4 worm cellular contexts compared by ENCODE assay signal in the genomic region with DNA sequence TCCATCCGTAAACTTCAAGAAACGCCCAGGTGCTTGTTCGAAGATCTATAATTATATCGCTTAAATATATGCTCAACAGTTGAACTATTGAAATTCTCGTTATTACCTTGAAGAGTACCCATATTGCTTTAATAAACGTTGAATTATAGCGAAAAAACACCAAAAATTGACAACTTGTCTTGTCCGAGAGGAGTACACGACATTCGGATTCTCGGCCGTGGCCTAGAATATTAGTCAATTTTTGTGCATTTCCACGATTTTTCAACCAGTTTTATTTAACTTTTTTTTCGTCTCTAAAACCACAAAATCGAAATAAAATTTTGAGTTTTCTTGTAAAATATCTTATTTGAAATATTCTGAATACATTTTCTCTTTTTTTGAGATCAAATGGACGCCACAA.
TF ChIP-seq lines count a peak whose summit lies in the region.

A gene (minus strand): TSS at position 205 of the 400 bp plus-strand sequence.
A gene (plus strand): TSS at position 383 of the 400 bp plus-strand sequence.

TF ChIP-seq in whole organism, L2 larva, 48 proteins besides CTCF, POLR2A, EP300 and RAD21 (continues in another document):
- no peak for TF ChIP-seq elt-3 (tag; optimal IDR thresholded peaks at IDR 0.05; lab: Kevin White, UChicago)
- no peak for TF ChIP-seq nhr-23 (tag; optimal IDR thresholded peaks at IDR 0.05; lab: Kevin White, UChicago)
- no peak for TF ChIP-seq mdl-1 (tag; optimal IDR thresholded peaks at IDR 0.05; lab: Kevin White, UChicago)
- no peak for TF ChIP-seq skn-1 (tag; optimal IDR thresholded peaks at IDR 0.05; lab: Kevin White, UChicago)
- TF ChIP-seq nhr-11 (tag; optimal IDR thresholded peaks at IDR 0.05; lab: Kevin White, UChicago): no peak
- TF ChIP-seq ceh-82 (tag; optimal IDR thresholded peaks at IDR 0.05; lab: Kevin White, UChicago): no peak
- no peak for TF ChIP-seq ztf-4 (tag; optimal IDR thresholded peaks at IDR 0.05; lab: Kevin White, UChicago)
- TF ChIP-seq ZK546.5 (tag; optimal IDR thresholded peaks at IDR 0.05; lab: Kevin White, UChicago): no peak
- no peak for TF ChIP-seq lin-11 (tag; optimal IDR thresholded peaks at IDR 0.05; lab: Kevin White, UChicago)
- no peak for TF ChIP-seq nhr-6 (tag; optimal IDR thresholded peaks at IDR 0.05; lab: Kevin White, UChicago)
- peak; percentile 44 for TF ChIP-seq nhr-25 (tag; optimal IDR thresholded peaks at IDR 0.05; lab: Kevin White, UChicago)
- TF ChIP-seq unc-39 (tag; optimal IDR thresholded peaks at IDR 0.05; lab: Kevin White, UChicago): no peak
- TF ChIP-seq mbf-1 (tag; optimal IDR thresholded peaks at IDR 0.05; lab: Kevin White, UChicago): no peak
- no peak for TF ChIP-seq nhr-77 (tag; optimal IDR thresholded peaks at IDR 0.05; lab: Kevin White, UChicago)
- no peak for TF ChIP-seq R02D3.7 (tag; optimal IDR thresholded peaks at IDR 0.05; lab: Kevin White, UChicago)
- TF ChIP-seq sma-9 (GFP tag; optimal IDR thresholded peaks at IDR 0.05; lab: Kevin White, UChicago): peak; percentile 67
- no peak for TF ChIP-seq sma-9 (tag; optimal IDR thresholded peaks at IDR 0.05; lab: Kevin White, UChicago)
- peak; percentile 43 to 73 for TF ChIP-seq lsy-2 (tag; optimal IDR thresholded peaks at IDR 0.05; lab: Kevin White, UChicago)
- no peak for TF ChIP-seq lin-39 (tag; optimal IDR thresholded peaks at IDR 0.05; lab: Kevin White, UChicago)
- peak; percentile 11 for TF ChIP-seq fos-1 (tag; optimal IDR thresholded peaks at IDR 0.05; lab: Kevin White, UChicago)
- TF ChIP-seq C34F6.9 (tag; optimal IDR thresholded peaks at IDR 0.05; lab: Kevin White, UChicago): peak; percentile 68
- no peak for TF ChIP-seq aly-2 (tag; optimal IDR thresholded peaks at IDR 0.05; lab: Kevin White, UChicago)
- TF ChIP-seq ceh-16 (tag; optimal IDR thresholded peaks at IDR 0.05; lab: Kevin White, UChicago): no peak

TF ChIP-seq in whole organism, L4 larva, 104 proteins besides CTCF, POLR2A, EP300 and RAD21 (continues in another document):
- TF ChIP-seq dpl-1 (GFP tag; optimal IDR thresholded peaks at IDR 0.05; lab: Kevin White, UChicago): peak; percentile 78
- TF ChIP-seq daf-16 (GFP tag; optimal IDR thresholded peaks at IDR 0.05; lab: Kevin White, UChicago): no peak
- TF ChIP-seq daf-16 (tag; optimal IDR thresholded peaks at IDR 0.05; lab: Kevin White, UChicago): peak; percentile 33
- TF ChIP-seq dmd-6 (GFP tag; IDR thresholded peaks at IDR 0.05; lab: Robert Waterston, UW): peak; percentile 19; the same call in 1 of the 2 replicates
- no peak for TF ChIP-seq daf-12 (tag; optimal IDR thresholded peaks at IDR 0.05; lab: Kevin White, UChicago)
- TF ChIP-seq lin-13 (GFP tag; optimal IDR thresholded peaks at IDR 0.05; lab: Kevin White, UChicago): no peak
- peak; percentile 86 for TF ChIP-seq aha-1 (tag; lab: Kevin White, UChicago)
- no peak for TF ChIP-seq zfp-3 (GFP tag; conservative IDR thresholded peaks at IDR 0.05; lab: Robert Waterston, UW)
- peak in 1 of 2 experiments; percentile 70 for TF ChIP-seq hif-1 (tag; optimal IDR thresholded peaks at IDR 0.05; lab: Kevin White, UChicago)
- TF ChIP-seq lir-3 (tag; optimal IDR thresholded peaks at IDR 0.05; lab: Kevin White, UChicago): no peak
- no peak for TF ChIP-seq lim-7 (GFP tag; IDR thresholded peaks at IDR 0.05; lab: Robert Waterston, UW)
- no peak for TF ChIP-seq nhr-41 (GFP tag; IDR thresholded peaks at IDR 0.05; lab: Robert Waterston, UW)
- TF ChIP-seq nhr-28 (tag; optimal IDR thresholded peaks at IDR 0.05; lab: Kevin White, UChicago): peak; percentile 8
- TF ChIP-seq snpc-1.2 (GFP tag; IDR thresholded peaks at IDR 0.05; lab: Robert Waterston, UW): no peak
- 0 out of 2 replicates have a peak, but pooled peaks have one; percentile 15 for TF ChIP-seq Y48G9A.11 (GFP tag; IDR thresholded peaks at IDR 0.05; lab: Robert Waterston, UW)
- no peak for TF ChIP-seq daf-8 (GFP tag; IDR thresholded peaks at IDR 0.05; lab: Robert Waterston, UW)
- no peak for TF ChIP-seq nhr-111 (GFP tag; optimal IDR thresholded peaks at IDR 0.05; lab: Kevin White, UChicago)
- no peak for TF ChIP-seq set-16 (GFP tag; IDR thresholded peaks at IDR 0.05; lab: Robert Waterston, UW)
- TF ChIP-seq gei-8 (GFP tag; optimal IDR thresholded peaks at IDR 0.05; lab: Kevin White, UChicago): no peak
- no peak for TF ChIP-seq ceh-44 (GFP tag; IDR thresholded peaks at IDR 0.05; lab: Robert Waterston, UW)
- no peak for TF ChIP-seq tra-1 (GFP tag; IDR thresholded peaks at IDR 0.05; lab: Robert Waterston, UW)
- no peak for TF ChIP-seq lin-15B (tag; optimal IDR thresholded peaks at IDR 0.05; lab: Kevin White, UChicago)
- no peak for TF ChIP-seq ces-1 (GFP tag; optimal IDR thresholded peaks at IDR 0.05; lab: Kevin White, UChicago)

TF ChIP-seq in whole organism, late embryonic, 69 proteins besides CTCF, POLR2A, EP300 and RAD21 (continues in another document):
- TF ChIP-seq ets-4 (tag; optimal IDR thresholded peaks at IDR 0.05; lab: Kevin White, UChicago): peak; percentile 75
- no peak for TF ChIP-seq elt-2 (tag; optimal IDR thresholded peaks at IDR 0.05; lab: Kevin White, UChicago)
- no peak for TF ChIP-seq hlh-30 (tag; optimal IDR thresholded peaks at IDR 0.05; lab: Kevin White, UChicago; ENCODE audit: insufficient read depth)
- TF ChIP-seq unc-55 (GFP tag; optimal IDR thresholded peaks at IDR 0.05; lab: Kevin White, UChicago): peak; percentile 30
- no peak for TF ChIP-seq unc-3 (GFP tag; conservative IDR thresholded peaks at IDR 0.05; lab: Robert Waterston, UW)
- TF ChIP-seq unc-3 (tag; optimal IDR thresholded peaks at IDR 0.05; lab: Kevin White, UChicago): no peak
- TF ChIP-seq hlh-6 (tag; optimal IDR thresholded peaks at IDR 0.05; lab: Kevin White, UChicago): no peak
- TF ChIP-seq ama-1 (optimal IDR thresholded peaks at IDR 0.05; lab: Kevin White, UChicago): no peak
- peak; percentile 85 for TF ChIP-seq ceh-31 (tag; optimal IDR thresholded peaks at IDR 0.05; lab: Kevin White, UChicago)
- no peak for TF ChIP-seq gmeb-2 (tag; optimal IDR thresholded peaks at IDR 0.05; lab: Kevin White, UChicago)
- TF ChIP-seq unc-42 (tag; optimal IDR thresholded peaks at IDR 0.05; lab: Kevin White, UChicago): no peak
- TF ChIP-seq ceh-24 (tag; optimal IDR thresholded peaks at IDR 0.05; lab: Kevin White, UChicago): no peak
- no peak for TF ChIP-seq nfya-1 (tag; optimal IDR thresholded peaks at IDR 0.05; lab: Kevin White, UChicago)
- no peak for TF ChIP-seq ceh-19 (GFP tag; optimal IDR thresholded peaks at IDR 0.05; lab: Kevin White, UChicago)
- TF ChIP-seq unc-86 (tag; optimal IDR thresholded peaks at IDR 0.05; lab: Kevin White, UChicago): no peak
- TF ChIP-seq ceh-30 (tag; optimal IDR thresholded peaks at IDR 0.05; lab: Kevin White, UChicago): no peak
- peak; percentile 52 for TF ChIP-seq zip-5 (tag; optimal IDR thresholded peaks at IDR 0.05; lab: Kevin White, UChicago)
- TF ChIP-seq ahr-1 (tag; optimal IDR thresholded peaks at IDR 0.05; lab: Kevin White, UChicago): no peak
- TF ChIP-seq fkh-10 (GFP tag; optimal IDR thresholded peaks at IDR 0.05; lab: Kevin White, UChicago): no peak
- no peak for TF ChIP-seq dmd-4 (tag; optimal IDR thresholded peaks at IDR 0.05; lab: Kevin White, UChicago; ENCODE audit: borderline replicate concordance)
- no peak for TF ChIP-seq pros-1 (tag; optimal IDR thresholded peaks at IDR 0.05; lab: Kevin White, UChicago)
- TF ChIP-seq sox-4 (tag; optimal IDR thresholded peaks at IDR 0.05; lab: Kevin White, UChicago): no peak
- TF ChIP-seq tbx-2 (tag; optimal IDR thresholded peaks at IDR 0.05; lab: Kevin White, UChicago): no peak
- TF ChIP-seq ceh-6 (GFP tag; optimal IDR thresholded peaks at IDR 0.05; lab: Kevin White, UChicago): no peak
- TF ChIP-seq C08G9.2 (tag; optimal IDR thresholded peaks at IDR 0.05; lab: Kevin White, UChicago): peak; percentile 85

TF ChIP-seq in whole organism, mixed stage, embryonic, 35 proteins besides CTCF, POLR2A, EP300 and RAD21:
- peak; percentile 37 for TF ChIP-seq ces-1 (GFP tag; optimal IDR thresholded peaks at IDR 0.05; lab: Kevin White, UChicago)
- peak; percentile 17 for TF ChIP-seq sptf-1 (tag; optimal IDR thresholded peaks at IDR 0.05; lab: Kevin White, UChicago)
- no peak for TF ChIP-seq M03D4.4 (tag; optimal IDR thresholded peaks at IDR 0.05; lab: Kevin White, UChicago)
